Fruit fly (Drosophila melanogaster) whole organism, adult: ENCODE data around the gene CG17145.
A peak's percentile ranks its signal among the peaks of the same experiment; 100 is the strongest.

ENCODE experiments used
- CG11617 ChIP-seq: fragments of 200-800 bp; sonication (Bioruptor generic); optimal IDR thresholded peaks from 2 replicates; lab custom pipeline; 2017; ENCODE audit warnings: mild to moderate bottlenecking, missing biosample characterization, missing genetic modification reagents, missing genetic modification characterization
- CG12768 ChIP-seq: fragments of 200-800 bp; sonication (Bioruptor generic); optimal IDR thresholded peaks from 2 replicates; lab custom pipeline; 2017; ENCODE audit warnings: missing biosample characterization, missing genetic modification characterization, mild to moderate bottlenecking, moderate library complexity, missing genetic modification reagents
- CG14711 ChIP-seq: fragments of 200-800 bp; sonication (Bioruptor generic); optimal IDR thresholded peaks from 2 replicates; lab custom pipeline; 2018; ENCODE audit warnings: missing biosample characterization, mild to moderate bottlenecking, missing genetic modification characterization, moderate library complexity
- CG1620 ChIP-seq: fragments of 200-800 bp; sonication (Bioruptor generic); optimal IDR thresholded peaks from 2 replicates; lab custom pipeline; 2016; ENCODE audit warnings: missing biosample characterization, missing genetic modification characterization
- CG33017 ChIP-seq: fragments of 200-800 bp; sonication (Bioruptor generic); optimal IDR thresholded peaks from 2 replicates; lab custom pipeline; 2018; ENCODE audit warnings: missing biosample characterization, mild to moderate bottlenecking, missing genetic modification characterization, moderate library complexity
- CG5204 ChIP-seq: fragments of 200-800 bp; sonication (Bioruptor generic); optimal IDR thresholded peaks from 2 replicates; lab custom pipeline; 2016; ENCODE audit warnings: missing biosample characterization, missing genetic modification characterization
- CG7045 ChIP-seq: fragments of 200-800 bp; sonication (Bioruptor generic); optimal IDR thresholded peaks from 2 replicates; lab custom pipeline; 2017; ENCODE audit warnings: missing biosample characterization, mild to moderate bottlenecking, missing genetic modification characterization
- CG7101 ChIP-seq: fragments of 200-800 bp; sonication (Bioruptor generic); optimal IDR thresholded peaks from 2 replicates; lab custom pipeline; 2018; ENCODE audit warnings: missing biosample characterization, mild to moderate bottlenecking, missing genetic modification characterization, moderate library complexity
- Clk ChIP-seq: fragments of 200-800 bp; sonication (Bioruptor generic); optimal IDR thresholded peaks from 2 replicates; lab custom pipeline; 2017; ENCODE audit warnings: missing biosample characterization, missing genetic modification characterization
- Crg-1 ChIP-seq: fragments of 200-800 bp; sonication (Bioruptor generic); optimal IDR thresholded peaks from 2 replicates; lab custom pipeline; 2016; ENCODE audit warnings: missing biosample characterization, missing genetic modification characterization
- Hr96 ChIP-seq: fragments of 200-800 bp; sonication (Bioruptor generic); optimal IDR thresholded peaks from 2 replicates; lab custom pipeline; 2016; ENCODE audit warnings: missing biosample characterization, missing genetic modification characterization
- Mnt ChIP-seq: fragments of 200-800 bp; sonication (Bioruptor generic); optimal IDR thresholded peaks from 2 replicates; lab custom pipeline; 2016; ENCODE audit warnings: missing biosample characterization, mild to moderate bottlenecking, missing genetic modification characterization
- bab1 ChIP-seq: fragments of 200-800 bp; sonication (Bioruptor generic); optimal IDR thresholded peaks from 3 replicates; lab custom pipeline; 2019; ENCODE audit warnings: missing biosample characterization, mild to moderate bottlenecking, missing genetic modification characterization, moderate library complexity
- cic ChIP-seq: fragments of 200-800 bp; sonication (Bioruptor generic); optimal IDR thresholded peaks from 2 replicates; lab custom pipeline; 2017; ENCODE audit warnings: missing biosample characterization, mild to moderate bottlenecking, missing genetic modification characterization, moderate library complexity
- cnc ChIP-seq, 2 experiments: fragments of >200 bp; optimal IDR thresholded peaks; 2 replicates each; lab custom pipeline; 2017
- kay ChIP-seq: fragments of 200-800 bp; sonication (Bioruptor generic); peaks from one replicate; lab custom pipeline; 2016; ENCODE audit warnings: missing biosample characterization, missing genetic modification characterization, borderline replicate concordance
- ovo ChIP-seq: fragments of 200-800 bp; sonication (Bioruptor generic); optimal IDR thresholded peaks from 2 replicates; lab custom pipeline; 2016; ENCODE audit warnings: missing biosample characterization, missing genetic modification characterization
- pad ChIP-seq: fragments of 200-800 bp; sonication (Bioruptor generic); optimal IDR thresholded peaks from 3 replicates; lab custom pipeline; 2017; ENCODE audit warnings: missing biosample characterization, missing genetic modification characterization, mild to moderate bottlenecking, moderate library complexity, missing genetic modification reagents
- tj ChIP-seq: fragments of 200-800 bp; sonication (Bioruptor generic); optimal IDR thresholded peaks from 3 replicates; lab custom pipeline; 2017; ENCODE audit warnings: missing biosample characterization, mild to moderate bottlenecking, missing genetic modification characterization, moderate library complexity
- toe ChIP-seq: fragments of 200-800 bp; sonication (Bioruptor generic); optimal IDR thresholded peaks from 2 replicates; lab custom pipeline; 2016; ENCODE audit warnings: missing biosample characterization, missing genetic modification characterization

CG17145 gene

DNA sequence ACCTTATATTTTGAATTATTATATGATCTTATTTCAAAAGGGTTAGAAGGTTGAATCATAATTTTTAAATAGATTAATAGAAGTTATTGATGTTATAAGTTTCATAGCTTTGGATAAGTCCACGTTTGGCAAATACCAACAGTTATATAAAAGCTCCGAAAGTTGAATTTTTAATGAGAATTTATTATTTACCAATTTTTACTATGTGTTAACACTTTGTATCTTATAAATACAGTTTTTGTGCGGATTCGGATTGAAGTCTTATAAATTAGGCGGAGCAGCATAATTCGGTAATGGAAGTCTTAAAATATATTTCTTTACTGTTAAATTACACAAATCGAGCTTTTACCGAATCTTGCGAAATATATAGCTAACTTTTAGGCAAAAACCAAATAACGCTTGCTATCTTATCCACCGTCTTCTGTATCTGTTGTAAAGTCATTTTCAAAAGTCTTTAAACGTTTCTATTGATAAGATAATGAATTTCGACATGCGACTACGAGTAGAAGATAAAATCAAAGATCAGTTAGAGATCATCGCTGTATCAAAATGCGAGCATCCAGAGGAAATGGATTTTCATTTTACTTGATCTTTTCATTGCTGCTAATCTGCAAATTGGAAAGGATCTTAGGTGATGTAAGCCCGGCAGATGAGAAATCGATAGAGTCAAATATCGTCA lies 21.9 kb upstream of the CG17145 start, which contains the start of gene CG42833:
Gene CG42833, plus strand, starts transcription at position 525 of the 679 bp plus-strand sequence.
- no peak for TF ChIP-seq ovo (GFP tag; lab: Kevin White, UChicago)
- TF ChIP-seq kay (GFP tag; lab: Kevin White, UChicago): peak; percentile 93

DNA sequence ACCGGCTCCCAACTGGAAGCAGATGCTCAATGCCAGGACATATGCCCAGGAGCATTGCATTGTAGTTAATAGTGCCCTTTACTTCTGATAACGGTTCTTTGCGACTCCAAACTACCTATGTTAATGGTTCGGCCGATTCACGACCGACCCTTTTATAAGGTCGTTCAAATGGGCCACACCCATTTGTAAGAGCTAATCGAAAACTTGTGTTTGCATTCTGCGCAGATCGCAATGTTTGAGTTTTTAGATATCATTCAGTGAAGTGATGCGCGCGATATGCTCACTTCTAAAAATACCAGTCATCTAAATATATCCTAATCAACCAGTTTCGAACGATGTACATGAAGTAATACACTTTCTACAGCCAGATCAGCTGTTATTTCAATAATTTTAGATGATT lies 20.1 kb upstream of the CG17145 start, which contains the start of gene obst-F:
Gene obst-F, minus strand, starts transcription at position 101 of the 400 bp plus-strand sequence.
- no peak for TF ChIP-seq cic
- no peak for TF ChIP-seq CG14711 (tag; lab: Kevin White, UChicago)
- no peak for TF ChIP-seq CG1620 (GFP tag; lab: Kevin White, UChicago)
- no peak for TF ChIP-seq CG7101 (tag; lab: Kevin White, UChicago)
- TF ChIP-seq CG12768 (GFP tag; lab: Kevin White, UChicago): no peak
- no peak for TF ChIP-seq Mnt (GFP tag; lab: Kevin White, UChicago)
- TF ChIP-seq Clk (GFP tag; lab: Kevin White, UChicago): no peak
- no peak for TF ChIP-seq Hr96
- TF ChIP-seq toe (GFP tag; lab: Kevin White, UChicago): no peak
- no peak for TF ChIP-seq CG33017 (tag; lab: Kevin White, UChicago)
- TF ChIP-seq kay (GFP tag; lab: Kevin White, UChicago): no peak
- no peak for TF ChIP-seq cnc (optimal IDR thresholded peaks at IDR 0.05; lab: Kevin White, UChicago)
- no peak for TF ChIP-seq pad (GFP tag; lab: Kevin White, UChicago)
- no peak for TF ChIP-seq bab1
- no peak for TF ChIP-seq tj
- TF ChIP-seq CG11617 (GFP tag; lab: Kevin White, UChicago): no peak
- TF ChIP-seq CG5204 (GFP tag; lab: Kevin White, UChicago): no peak
- TF ChIP-seq ovo (GFP tag; lab: Kevin White, UChicago): no peak
- TF ChIP-seq CG7045: no peak
- TF ChIP-seq Crg-1 (GFP tag; lab: Kevin White, UChicago): no peak

dm6 chr3L:20203587-20203986 lies 18.0 kb upstream of the CG17145 start, which contains the start of gene CG7298:
Gene CG7298 (minus strand): TSS chr3L:20203687.
- TF ChIP-seq CG7101 (tag; lab: Kevin White, UChicago) (no peak), cic (no peak), Clk (GFP tag; lab: Kevin White, UChicago) (no peak), CG5204 (GFP tag; lab: Kevin White, UChicago) (no peak), toe (GFP tag; lab: Kevin White, UChicago) (no peak), CG12768 (GFP tag; lab: Kevin White, UChicago) (no peak), CG33017 (tag; lab: Kevin White, UChicago) (no peak), CG7045 (no peak), Mnt (GFP tag; lab: Kevin White, UChicago) (no peak), Crg-1 (GFP tag; lab: Kevin White, UChicago) (no peak), kay (GFP tag; lab: Kevin White, UChicago) (no peak), CG14711 (tag; lab: Kevin White, UChicago) (no peak), ovo (GFP tag; lab: Kevin White, UChicago) (no peak), Hr96 (no peak), CG1620 (GFP tag; lab: Kevin White, UChicago) (no peak), tj (no peak), pad (GFP tag; lab: Kevin White, UChicago) (no peak), bab1 (no peak)

- TF ChIP-seq bab1: no peak
- TF ChIP-seq Hr96: no peak
- TF ChIP-seq CG7101 (tag; lab: Kevin White, UChicago): no peak
- no peak for TF ChIP-seq CG7045
- no peak for TF ChIP-seq toe (GFP tag; lab: Kevin White, UChicago)
- TF ChIP-seq cic: no peak
These were observed 15.7 kb upstream of the CG17145 start, which contains the start of gene CG7290 for dm6 chr3L:20205946-20206345. Gene CG7290 (minus strand): TSS chr3L:20206046.

DNA sequence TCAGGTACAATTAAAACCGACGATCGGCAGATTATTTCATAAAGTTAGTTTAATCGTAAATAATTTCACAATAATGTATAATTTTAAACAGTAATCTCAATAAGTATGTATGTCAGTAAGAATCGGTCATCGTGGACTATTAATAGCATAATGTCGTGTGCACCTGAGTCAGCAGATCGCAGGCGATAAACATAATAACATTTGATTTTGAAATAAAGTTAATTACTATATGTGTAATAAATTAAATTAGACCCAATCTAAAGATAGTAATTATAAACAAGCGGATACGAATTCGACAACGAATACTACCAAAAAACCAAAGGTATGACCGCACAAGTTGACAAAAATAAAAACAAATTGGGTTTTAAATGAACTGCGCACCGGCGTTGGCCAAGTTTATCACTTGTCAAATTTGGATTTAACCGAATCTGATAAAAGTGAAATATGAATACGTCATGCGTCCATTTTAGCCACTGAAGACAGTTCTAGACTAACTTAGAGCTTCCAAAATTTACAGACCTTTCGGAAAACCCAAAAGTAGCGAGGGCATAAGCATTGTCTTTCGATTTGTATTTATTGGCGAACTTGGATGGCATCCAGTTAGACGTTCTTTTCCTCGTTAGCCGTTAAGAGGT lies 14.5 kb upstream of the CG17145 start, which contains the start of gene CG6996:
Gene CG6996, plus strand, starts transcription at position 585 of the 635 bp plus-strand sequence.
- TF ChIP-seq pad (GFP tag; lab: Kevin White, UChicago) (no peak), CG11617 (GFP tag; lab: Kevin White, UChicago) (no peak), Clk (GFP tag; lab: Kevin White, UChicago) (no peak), kay (GFP tag; lab: Kevin White, UChicago) (peak; percentile 57), bab1 (no peak)

dm6 chr3L:20209092-20209491 lies 12.5 kb upstream of the CG17145 start:
- TF ChIP-seq cic: peak; percentile 32
- TF ChIP-seq Hr96: no peak

DNA sequence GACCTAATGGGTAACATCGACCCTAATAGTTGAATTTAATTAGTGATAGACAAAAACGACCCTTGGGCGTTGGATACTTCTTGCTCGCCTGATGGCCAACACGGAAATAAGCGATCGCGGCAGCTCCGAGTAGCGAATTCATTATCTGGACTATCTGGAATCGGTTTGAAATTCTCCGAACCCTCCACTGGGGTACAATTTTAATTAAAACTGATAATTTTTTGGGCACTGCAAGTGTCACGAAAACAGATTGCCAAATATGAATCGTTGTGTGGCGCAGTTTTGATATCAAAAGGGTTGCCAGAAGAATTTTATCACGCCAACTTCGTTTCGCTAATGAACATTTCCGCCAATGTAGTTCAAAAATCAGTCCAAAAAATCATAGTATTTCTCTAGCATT lies 11.7 kb upstream of the CG17145 start:
- TF ChIP-seq tj: no peak
- no peak for TF ChIP-seq CG12768 (GFP tag; lab: Kevin White, UChicago)
- TF ChIP-seq CG33017 (tag; lab: Kevin White, UChicago): no peak
- no peak for TF ChIP-seq Crg-1 (GFP tag; lab: Kevin White, UChicago)
- no peak for TF ChIP-seq CG7045
- no peak for TF ChIP-seq CG11617 (GFP tag; lab: Kevin White, UChicago)
- TF ChIP-seq kay (GFP tag; lab: Kevin White, UChicago): no peak
- TF ChIP-seq cic: no peak
- no peak for TF ChIP-seq pad (GFP tag; lab: Kevin White, UChicago)
- TF ChIP-seq CG14711 (tag; lab: Kevin White, UChicago): no peak
- TF ChIP-seq ovo (GFP tag; lab: Kevin White, UChicago): no peak
- no peak for TF ChIP-seq toe (GFP tag; lab: Kevin White, UChicago)
- TF ChIP-seq Hr96: no peak
- TF ChIP-seq cnc (optimal IDR thresholded peaks at IDR 0.05; lab: Kevin White, UChicago): no peak
- no peak for TF ChIP-seq Mnt (GFP tag; lab: Kevin White, UChicago)
- no peak for TF ChIP-seq CG5204 (GFP tag; lab: Kevin White, UChicago)
